Fruit fly (Drosophila melanogaster): ENCODE data around the gene CG33189.

DNA sequence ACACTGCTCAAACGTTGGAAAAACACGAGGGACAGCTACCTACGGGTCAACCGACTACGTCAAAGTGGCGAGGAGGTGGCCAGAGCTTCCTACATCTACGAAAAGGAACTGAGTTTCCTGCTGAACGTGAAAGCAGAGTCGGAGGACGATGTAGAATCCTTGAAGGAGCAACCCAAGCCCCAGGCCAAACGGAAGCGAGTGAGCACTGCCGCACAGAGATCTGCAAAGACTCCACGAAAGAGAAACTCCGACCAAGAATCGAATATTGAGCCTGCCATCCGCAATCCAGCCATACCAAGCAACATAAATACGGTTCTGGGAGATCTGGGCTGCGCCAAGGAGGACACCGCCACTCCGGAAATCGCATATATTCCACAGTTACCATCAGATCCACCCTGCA, 26.0 kb upstream of the CG33189 start:
- TF ChIP-seq usp (GFP tag; optimal IDR thresholded peaks at IDR 0.05) = no peak
- TF ChIP-seq CG8478 (optimal IDR thresholded peaks at IDR 0.05) = no peak
